Worm (Caenorhabditis elegans): ENCODE data around the gene top-2.

The top-2 gene

DNA sequence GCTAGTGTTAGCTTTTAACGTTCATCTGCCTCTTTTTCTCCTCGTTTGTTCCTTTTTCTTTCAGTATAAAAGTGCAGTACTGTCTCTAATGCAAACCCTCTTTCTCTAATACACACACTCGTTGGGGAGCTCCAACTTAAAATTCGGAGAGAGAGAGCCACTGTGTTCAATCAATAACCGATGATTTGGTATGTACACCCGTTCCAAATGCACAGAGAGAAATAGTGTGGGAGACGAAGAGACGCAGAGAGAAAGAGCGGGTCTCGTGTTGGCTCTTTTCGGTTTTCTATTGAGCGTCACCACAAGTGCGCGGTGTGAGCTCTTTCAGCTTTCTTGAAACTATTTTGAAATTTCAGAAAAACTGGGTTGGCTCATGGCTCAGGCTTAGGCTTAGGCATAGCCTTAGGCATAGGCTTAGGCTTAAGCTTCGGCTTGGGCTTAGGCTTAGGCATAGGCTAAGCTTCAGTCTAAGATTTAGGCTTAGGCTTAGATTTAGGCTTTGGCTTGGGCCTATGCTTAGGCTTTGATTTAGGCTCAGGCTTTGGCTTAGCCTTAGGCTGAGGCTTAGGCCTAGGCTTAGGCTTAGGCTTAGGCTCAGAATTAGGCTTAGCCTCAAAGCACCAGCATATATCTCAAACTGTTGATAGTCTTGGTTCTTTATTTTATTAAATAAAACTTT is 48.8 kb downstream of the top-2 start:
- TF ChIP-seq ceh-13 (GFP tag; optimal IDR thresholded peaks at IDR 0.05) (no peak), ceh-36 (tag; optimal IDR thresholded peaks at IDR 0.05) (peak; percentile 61), hmg-4 (GFP tag; optimal IDR thresholded peaks at IDR 0.05) (no peak)

DNA sequence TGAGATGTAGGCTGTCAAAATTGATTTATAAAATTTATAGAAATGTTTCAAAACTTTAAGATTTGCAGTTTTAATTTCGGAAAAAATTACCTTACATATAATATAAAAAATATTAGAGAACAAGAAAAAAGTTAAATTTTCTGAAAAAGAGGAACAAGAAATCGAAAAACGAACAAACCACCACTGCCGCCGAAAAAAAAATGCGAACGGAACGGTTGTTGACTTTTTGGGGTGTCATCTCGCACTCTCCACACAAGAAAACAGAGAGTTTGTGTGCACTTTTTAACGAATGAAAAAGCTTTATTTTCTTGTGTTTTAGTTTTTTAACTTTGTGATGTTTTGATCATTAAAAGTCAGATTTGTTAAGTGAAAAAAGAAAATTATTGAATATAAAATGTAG is 50.3 kb downstream of the top-2 start:
- no peak for TF ChIP-seq B0310.2 (tag; optimal IDR thresholded peaks at IDR 0.05)
- TF ChIP-seq flt-1 (GFP tag; IDR thresholded peaks at IDR 0.05), result no peak
- TF ChIP-seq sea-1 (GFP tag; conservative IDR thresholded peaks at IDR 0.05), result no peak
- TF ChIP-seq aly-1 (tag; optimal IDR thresholded peaks at IDR 0.05), result no peak
- TF ChIP-seq tra-4 (tag; optimal IDR thresholded peaks at IDR 0.05), result no peak
- TF ChIP-seq hmbx-1 (tag; optimal IDR thresholded peaks at IDR 0.05), result no peak
- no peak for TF ChIP-seq F13C5.2 (tag; optimal IDR thresholded peaks at IDR 0.05)
- no peak for TF ChIP-seq ceh-13 (GFP tag; optimal IDR thresholded peaks at IDR 0.05)
- TF ChIP-seq hmg-4 (GFP tag; optimal IDR thresholded peaks at IDR 0.05), result no peak
- no peak for TF ChIP-seq hnd-1 (tag; optimal IDR thresholded peaks at IDR 0.05)
- TF ChIP-seq ets-7 (tag; optimal IDR thresholded peaks at IDR 0.05), result no peak
- no peak for TF ChIP-seq ama-1 (optimal IDR thresholded peaks at IDR 0.05)

DNA sequence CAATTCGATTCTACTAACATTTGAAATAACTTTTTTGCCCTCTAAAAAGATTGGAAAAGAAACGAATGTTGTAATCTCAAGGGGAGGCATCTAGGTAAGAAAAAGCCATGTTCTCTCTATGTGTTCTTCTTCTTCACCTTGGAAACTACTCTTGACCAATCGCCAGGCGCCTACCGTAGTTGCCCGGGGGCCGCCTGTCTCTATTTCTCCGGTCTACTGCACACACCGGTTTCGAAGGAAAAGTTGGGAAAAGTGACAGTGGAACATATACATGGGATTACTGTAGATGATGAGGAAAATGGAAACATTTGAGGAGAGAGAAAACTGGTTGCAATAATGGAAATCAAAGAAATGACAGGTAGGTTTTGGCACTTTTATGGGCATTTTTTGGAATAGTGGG is 51.6 kb downstream of the top-2 start:
- TF ChIP-seq tra-4 (tag; optimal IDR thresholded peaks at IDR 0.05) (no peak), tbx-37 (GFP tag; conservative IDR thresholded peaks at IDR 0.05) (no peak), ceh-36 (tag; optimal IDR thresholded peaks at IDR 0.05) (no peak)

DNA sequence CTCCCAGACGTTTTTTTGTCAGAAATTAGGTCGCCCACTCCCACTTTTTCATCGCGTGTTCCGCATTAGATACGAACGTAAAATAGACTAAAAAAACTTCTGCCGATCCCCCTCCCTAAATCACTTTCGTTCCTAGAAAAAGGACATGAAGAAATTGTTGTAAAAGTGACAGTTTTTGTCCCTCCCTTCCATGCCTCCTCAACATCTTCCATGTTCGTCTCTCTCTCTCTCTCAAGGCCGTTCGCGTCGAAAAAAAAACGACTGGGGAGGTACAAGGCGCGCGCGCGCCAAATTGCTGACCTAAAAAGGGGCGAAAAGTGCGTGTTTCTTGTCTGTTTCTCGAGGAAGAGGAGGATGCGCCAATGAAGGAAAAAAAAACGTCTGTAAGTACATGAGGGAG is 53.8 kb downstream of the top-2 start:
- TF ChIP-seq tra-4 (tag; optimal IDR thresholded peaks at IDR 0.05), result no peak
- no peak for TF ChIP-seq hmbx-1 (tag; optimal IDR thresholded peaks at IDR 0.05)
- TF ChIP-seq ets-7 (tag; optimal IDR thresholded peaks at IDR 0.05), result no peak
- no peak for TF ChIP-seq hmg-4 (GFP tag; optimal IDR thresholded peaks at IDR 0.05)
- no peak for TF ChIP-seq scrt-1 (GFP tag; IDR thresholded peaks at IDR 0.05)
- TF ChIP-seq aly-1 (tag; optimal IDR thresholded peaks at IDR 0.05), result no peak
- TF ChIP-seq tbx-11 (GFP tag; IDR thresholded peaks at IDR 0.05), result no peak

DNA sequence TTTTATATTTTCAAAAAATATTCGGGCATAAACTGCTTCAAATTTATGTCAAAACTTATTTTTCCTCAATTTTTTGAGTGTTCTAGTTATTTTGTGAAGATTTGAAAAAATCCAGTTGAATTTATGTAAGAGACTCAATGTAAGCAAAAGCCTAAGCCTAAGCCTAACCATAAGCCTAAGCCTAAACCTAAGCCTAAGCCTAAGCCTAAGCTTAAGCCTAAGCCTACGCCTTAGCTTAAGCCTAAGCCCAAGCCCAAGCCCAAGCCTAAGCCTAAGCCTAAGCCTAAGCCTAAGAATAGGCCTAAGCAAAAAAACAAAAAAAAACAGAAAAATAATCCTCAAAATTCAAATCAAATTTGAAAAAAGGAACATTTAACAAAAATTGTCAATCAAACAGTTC is 55.2 kb downstream of the top-2 start:
- TF ChIP-seq F13C5.2 (tag; optimal IDR thresholded peaks at IDR 0.05), result no peak
- no peak for TF ChIP-seq sea-1 (GFP tag; conservative IDR thresholded peaks at IDR 0.05)
- peak; percentile 64 for TF ChIP-seq ceh-36 (tag; optimal IDR thresholded peaks at IDR 0.05)
